Fruit fly (Drosophila melanogaster) whole organism, embryonic: ENCODE data around the gene CG5973.
A peak's percentile ranks its signal among the peaks of the same experiment; 100 is the strongest.

Experiments used
- ATbp ChIP-seq: fragments of 200-800 bp; sonication (Bioruptor generic); optimal IDR thresholded peaks from 2 replicates; lab custom pipeline; 2017; ENCODE audit warnings: missing biosample characterization, mild to moderate bottlenecking, missing genetic modification characterization, missing genetic modification reagents
- Abd-B ChIP-seq: fragments of 200-800 bp; sonication (Bioruptor generic); optimal IDR thresholded peaks from 2 replicates; lab custom pipeline; 2018; ENCODE audit warnings: missing biosample characterization, mild to moderate bottlenecking, missing genetic modification characterization, moderate library complexity
- Atf6 ChIP-seq: fragments of 200-800 bp; sonication (Bioruptor generic); IDR thresholded peaks from 2 replicates; pipeline ENCODE4 v1.3.6; 2022; ENCODE audit warnings: missing biosample characterization, missing genetic modification characterization
- C15 ChIP-seq: fragments of 200-800 bp; sonication (Bioruptor generic); IDR thresholded peaks from 3 replicates; pipeline ENCODE4 v1.3.6; 2022; ENCODE audit warnings: missing biosample characterization, missing genetic modification characterization
- CG10209 ChIP-seq: fragments of 200-800 bp; sonication (Bioruptor generic); optimal IDR thresholded peaks from 3 replicates; lab custom pipeline; 2017; ENCODE audit warnings: missing biosample characterization, mild to moderate bottlenecking, missing genetic modification characterization, missing genetic modification reagents
- CG1024 ChIP-seq: fragments of 200-800 bp; sonication (Bioruptor generic); IDR thresholded peaks from 2 replicates; pipeline ENCODE4 v1.3.6; 2022; ENCODE audit warnings: missing biosample characterization, missing genetic modification characterization
- CG10267 ChIP-seq: fragments of 200-800 bp; sonication (Bioruptor generic); optimal IDR thresholded peaks from 2 replicates; lab custom pipeline; 2018; ENCODE audit warnings: missing biosample characterization, mild to moderate bottlenecking, missing genetic modification characterization, moderate library complexity
- CG11093 ChIP-seq: fragments of 200-800 bp; sonication (Bioruptor generic); IDR thresholded peaks from 3 replicates; pipeline ENCODE4 v1.3.6; 2022; ENCODE audit warnings: missing biosample characterization, missing genetic modification characterization
- CG11456 ChIP-seq: fragments of 200-800 bp; sonication (Bioruptor generic); IDR thresholded peaks from 3 replicates; pipeline ENCODE4 v1.3.6; 2022; ENCODE audit warnings: missing biosample characterization, missing genetic modification characterization
- CG11560 ChIP-seq: fragments of 200-800 bp; sonication (Bioruptor generic); IDR thresholded peaks from 3 replicates; pipeline ENCODE4 v1.3.6; 2022; ENCODE audit warnings: missing biosample characterization, missing genetic modification characterization
- CG12236 ChIP-seq: fragments of 200-800 bp; sonication (Bioruptor generic); optimal IDR thresholded peaks from 2 replicates; lab custom pipeline; 2016; ENCODE audit warnings: missing biosample characterization, missing genetic modification characterization
- CG14710 ChIP-seq: fragments of 200-800 bp; sonication (Bioruptor generic); optimal IDR thresholded peaks from 3 replicates; lab custom pipeline; 2019; ENCODE audit warnings: missing biosample characterization, mild to moderate bottlenecking, missing genetic modification characterization, moderate library complexity
- CG14965 ChIP-seq: fragments of 200-800 bp; sonication (Bioruptor generic); optimal IDR thresholded peaks from 2 replicates; lab custom pipeline; 2016; ENCODE audit warnings: missing biosample characterization, missing genetic modification characterization, borderline replicate concordance
- CG15514 ChIP-seq: fragments of 200-800 bp; sonication (Bioruptor generic); optimal IDR thresholded peaks from 3 replicates; lab custom pipeline; 2017; ENCODE audit warnings: missing biosample characterization, missing genetic modification characterization, mild to moderate bottlenecking, moderate library complexity, missing genetic modification reagents
- CG16779 ChIP-seq: fragments of 200-800 bp; sonication (Bioruptor generic); IDR thresholded peaks from 2 replicates; pipeline ENCODE4 v1.3.6; 2022; ENCODE audit warnings: missing biosample characterization, missing genetic modification characterization
- CG17829 ChIP-seq: fragments of 200-800 bp; optimal IDR thresholded peaks from 2 replicates; lab custom pipeline; 2019; ENCODE audit warnings: missing biosample characterization, mild to moderate bottlenecking, missing genetic modification characterization, moderate library complexity
- CG18599 ChIP-seq: fragments of 200-800 bp; sonication (Bioruptor generic); optimal IDR thresholded peaks from 3 replicates; lab custom pipeline; 2017; ENCODE audit warnings: missing biosample characterization, missing genetic modification characterization, mild to moderate bottlenecking, moderate library complexity, missing genetic modification reagents
- CG2120 ChIP-seq: fragments of 200-800 bp; sonication (Bioruptor generic); optimal IDR thresholded peaks from 3 replicates; lab custom pipeline; 2016; ENCODE audit warnings: missing biosample characterization, missing genetic modification characterization
- CG30431 ChIP-seq: fragments of 200-800 bp; sonication (Bioruptor generic); optimal IDR thresholded peaks from 2 replicates; lab custom pipeline; 2017; ENCODE audit warnings: missing biosample characterization, missing genetic modification characterization
- CG3726 ChIP-seq: fragments of 200-800 bp; sonication (Bioruptor generic); IDR thresholded peaks from 3 replicates; pipeline ENCODE4, ENCODE4 v1.3.6; 2022; ENCODE audit warnings: missing biosample characterization, missing genetic modification characterization
- CG4282 ChIP-seq: fragments of 200-800 bp; sonication (Bioruptor generic); optimal IDR thresholded peaks from 2 replicates; lab custom pipeline; 2016; ENCODE audit warnings: missing biosample characterization, missing genetic modification characterization
- CG7357 ChIP-seq: fragments of 200-800 bp; sonication (Bioruptor generic); IDR thresholded peaks from 3 replicates; pipeline ENCODE4 v1.3.6; 2022; ENCODE audit warnings: missing biosample characterization, missing genetic modification characterization
- CG7987 ChIP-seq: fragments of 200-800 bp; sonication (Bioruptor generic); optimal IDR thresholded peaks from 2 replicates; lab custom pipeline; 2018; ENCODE audit warnings: missing biosample characterization, mild to moderate bottlenecking, missing genetic modification characterization, moderate library complexity
- CG8281 ChIP-seq: fragments of 200-800 bp; sonication (Bioruptor generic); optimal IDR thresholded peaks from 2 replicates; lab custom pipeline; 2018; ENCODE audit warnings: missing biosample characterization, mild to moderate bottlenecking, missing genetic modification characterization, moderate library complexity
- CG8765 ChIP-seq: fragments of 200-800 bp; sonication (Bioruptor generic); IDR thresholded peaks from 2 replicates; pipeline ENCODE4 v1.3.6; 2022; ENCODE audit warnings: missing biosample characterization, missing genetic modification characterization
- Dll ChIP-seq: fragments of 200-800 bp; sonication (Bioruptor generic); IDR thresholded peaks from 4 replicates; pipeline ENCODE4 v1.3.6; 2022; ENCODE audit warnings: missing biosample characterization, missing genetic modification characterization; ENCODE audit not compliant: partially characterized antibody
- Dp ChIP-seq: fragments of 200-800 bp; sonication (Bioruptor generic); optimal IDR thresholded peaks from 2 replicates; lab custom pipeline; 2018; ENCODE audit warnings: missing biosample characterization, mild to moderate bottlenecking, missing genetic modification characterization, moderate library complexity
- E2f2 ChIP-seq: fragments of 200-800 bp; sonication (Bioruptor generic); IDR thresholded peaks from 2 replicates; pipeline ENCODE4 v1.3.6; 2022; ENCODE audit warnings: missing biosample characterization, missing genetic modification characterization
- Hr39 ChIP-seq: fragments of >200 bp; optimal IDR thresholded peaks from 2 replicates; lab custom pipeline; 2017
- Hsf ChIP-seq: fragments of 200-800 bp; sonication (Bioruptor generic); optimal IDR thresholded peaks from 3 replicates; lab custom pipeline; 2016; ENCODE audit warnings: missing biosample characterization, missing genetic modification characterization
- Side ChIP-seq: fragments of 200-800 bp; sonication (Bioruptor generic); optimal IDR thresholded peaks from 2 replicates; lab custom pipeline; 2016; ENCODE audit warnings: missing biosample characterization, missing genetic modification characterization
- Xbp1 ChIP-seq: fragments of 200-800 bp; sonication (Bioruptor generic); optimal IDR thresholded peaks from 3 replicates; lab custom pipeline; 2016; ENCODE audit warnings: missing biosample characterization, mild to moderate bottlenecking, missing genetic modification characterization
- YL-1 ChIP-seq: fragments of 200-800 bp; sonication (Bioruptor generic); optimal IDR thresholded peaks from 3 replicates; lab custom pipeline; 2017; ENCODE audit warnings: missing biosample characterization, mild to moderate bottlenecking, missing genetic modification characterization
- ab ChIP-seq: fragments of 200-800 bp; sonication (Bioruptor generic); optimal IDR thresholded peaks from 2 replicates; lab custom pipeline; 2016; ENCODE audit warnings: missing biosample characterization, missing genetic modification characterization
- al ChIP-seq: fragments of 200-800 bp; sonication (Bioruptor generic); IDR thresholded peaks from 2 replicates; pipeline ENCODE4 v1.3.6; 2022; ENCODE audit warnings: missing biosample characterization, missing genetic modification characterization
- br ChIP-seq: fragments of >200 bp; optimal IDR thresholded peaks from 2 replicates; lab custom pipeline; 2017
- cas ChIP-seq: fragments of 200-800 bp; sonication (Bioruptor generic); IDR thresholded peaks from 2 replicates; pipeline ENCODE4 v1.3.6; 2022; ENCODE audit warnings: missing biosample characterization, missing genetic modification characterization
- dan ChIP-seq: fragments of 200-800 bp; sonication (Bioruptor generic); IDR thresholded peaks from 2 replicates; pipeline ENCODE4 v1.3.6; 2022; ENCODE audit warnings: missing biosample characterization, missing genetic modification characterization
- esg ChIP-seq: fragments of 200-800 bp; sonication (Bioruptor generic); conservative IDR thresholded peaks from 2 replicates; pipeline ENCODE4 v1.3.6; 2022; ENCODE audit warnings: missing biosample characterization, missing genetic modification characterization
- eyg ChIP-seq: fragments of 200-800 bp; sonication (Bioruptor generic); optimal IDR thresholded peaks from 3 replicates; lab custom pipeline; 2016; ENCODE audit warnings: missing biosample characterization, missing genetic modification characterization
- hth ChIP-seq: fragments of >200 bp; optimal IDR thresholded peaks from 2 replicates; lab custom pipeline; 2017; ENCODE audit warnings: inconsistent platforms
- ind ChIP-seq: fragments of 200-800 bp; sonication (Bioruptor generic); optimal IDR thresholded peaks from 3 replicates; lab custom pipeline; 2016; ENCODE audit warnings: missing biosample characterization, missing genetic modification characterization
- luna ChIP-seq: fragments of 200-800 bp; sonication (Bioruptor generic); optimal IDR thresholded peaks from 2 replicates; lab custom pipeline; 2016; ENCODE audit warnings: missing biosample characterization, missing genetic modification characterization
- pho ChIP-seq: fragments of 200-800 bp; sonication (Bioruptor generic); optimal IDR thresholded peaks from 2 replicates; lab custom pipeline; 2016; ENCODE audit warnings: missing biosample characterization, missing genetic modification characterization
- pnt ChIP-seq: fragments of 200-800 bp; sonication (Bioruptor generic); optimal IDR thresholded peaks from 3 replicates; lab custom pipeline; 2016; ENCODE audit warnings: missing biosample characterization, missing genetic modification characterization
- pzg ChIP-seq: fragments of 200-800 bp; sonication (Bioruptor generic); optimal IDR thresholded peaks from 3 replicates; lab custom pipeline; 2018; ENCODE audit warnings: missing biosample characterization, mild to moderate bottlenecking, missing genetic modification characterization, moderate library complexity
- sob ChIP-seq: fragments of 200-800 bp; sonication (Bioruptor generic); IDR thresholded peaks from 2 replicates; pipeline ENCODE4 v1.3.6; 2022; ENCODE audit warnings: missing biosample characterization, missing genetic modification characterization
- trem ChIP-seq: fragments of 200-800 bp; optimal IDR thresholded peaks from 3 replicates; lab custom pipeline; 2019; ENCODE audit warnings: missing biosample characterization, mild to moderate bottlenecking, missing genetic modification characterization, moderate library complexity
- trh ChIP-seq: fragments of 200-800 bp; sonication (Bioruptor generic); optimal IDR thresholded peaks from 2 replicates; lab custom pipeline; 2016; ENCODE audit warnings: missing biosample characterization, missing genetic modification characterization
- zen2 ChIP-seq: fragments of 200-800 bp; sonication (Bioruptor generic); IDR thresholded peaks from 3 replicates; pipeline ENCODE4 v1.3.6; 2022; ENCODE audit warnings: missing biosample characterization, missing genetic modification characterization; ENCODE audit not compliant: partially characterized antibody

The CG5973 gene

dm6 chr2L:7409602-7410001 lies 27.7 kb upstream of the CG5973 start, which contains the start of gene CG5181 (continued):
- TF ChIP-seq esg (GFP tag; lab: Robert Waterston, UW) (no peak), eyg (GFP tag; lab: Kevin White, UChicago) (no peak), YL-1 (no peak), zen2 (GFP tag; lab: Robert Waterston, UW) (no peak), cas (no peak), CG30431 (GFP tag; lab: Kevin White, UChicago) (no peak), CG10209 (GFP tag; lab: Kevin White, UChicago) (no peak), Side (GFP tag; lab: Kevin White, UChicago) (no peak), C15 (GFP tag; lab: Robert Waterston, UW) (no peak), Dp (GFP tag; lab: Kevin White, UChicago) (peak; percentile 18), E2f2 (GFP tag; lab: Robert Waterston, UW) (no peak), CG10267 (no peak), CG14710 (tag; lab: Kevin White, UChicago) (peak; percentile 21), CG14965 (GFP tag; lab: Kevin White, UChicago) (no peak), trh (GFP tag; lab: Kevin White, UChicago) (no peak)

dm6 chr2L:7410609-7411008 lies 26.7 kb upstream of the CG5973 start, which contains the start of gene CG15818:
TSS of gene CG15818 (plus strand) at chr2L:7410909.
- TF ChIP-seq CG15514 (GFP tag; lab: Kevin White, UChicago): no peak
- TF ChIP-seq CG2120 (GFP tag; lab: Kevin White, UChicago): no peak
- TF ChIP-seq CG7987 (GFP tag; lab: Kevin White, UChicago): no peak
- no peak for TF ChIP-seq al
- TF ChIP-seq CG3726 (GFP tag; lab: Robert Waterston, UW): no peak
- TF ChIP-seq CG8765 (GFP tag; lab: Robert Waterston, UW): no peak
- TF ChIP-seq CG8281 (tag; lab: Kevin White, UChicago): no peak
- TF ChIP-seq luna: no peak
- TF ChIP-seq CG12236 (GFP tag; lab: Kevin White, UChicago): no peak
- TF ChIP-seq CG11560 (tag; lab: Robert Waterston, UW): no peak

dm6 chr2L:7411947-7412621 lies 25.2 kb upstream of the CG5973 start, which contains the start of gene chm:
TSS of gene chm (plus strand) at chr2L:7412417.
- TF ChIP-seq CG1024 (no peak), pnt (GFP tag; lab: Kevin White, UChicago) (peak; percentile 47), CG17829 (tag; lab: Kevin White, UChicago) (peak; percentile 47), Hsf (GFP tag; lab: Kevin White, UChicago) (peak; percentile 28), CG4282 (GFP tag; lab: Kevin White, UChicago) (no peak), pho (peak; percentile 75), ab (no peak), Dll (GFP tag; lab: Robert Waterston, UW) (peak; percentile 88), Atf6 (no peak), CG11456 (no peak; the same call in 2 of the 3 replicates), Xbp1 (peak; percentile 49), br (lab: Kevin White, UChicago) (no peak), dan (GFP tag; lab: Robert Waterston, UW) (no peak), trem (peak; percentile 52), CG7357 (GFP tag; lab: Robert Waterston, UW) (no peak), sob (GFP tag; lab: Robert Waterston, UW) (peak; percentile 54; the same call in 1 of the 2 replicates), pzg (GFP tag; lab: Kevin White, UChicago) (peak; percentile 80), Abd-B (GFP tag; lab: Kevin White, UChicago) (no peak), CG18599 (GFP tag; lab: Kevin White, UChicago) (peak; percentile 35), CG16779 (GFP tag; lab: Robert Waterston, UW) (no peak), hth (lab: Kevin White, UChicago) (no peak), ATbp (no peak), CG11093 (GFP tag; lab: Robert Waterston, UW) (no peak), Hr39 (no peak), ind (no peak)
